Worm (Caenorhabditis elegans) whole organism, L2 larva: Measurements from ENCODE around the gene C33D9.3.

Experiments
- lsy-2 ChIP-seq, 2 experiments: fragments of 150-350 bp in 1 of 2; sonication (generic microtip) in 1 of 2; optimal IDR thresholded peaks; 2 replicates each; lab custom pipeline; 2014 to 2017; ENCODE audit warnings: missing biosample characterization in 2 of 2, missing genetic modification characterization in 2 of 2
- mdl-1 ChIP-seq, 2 experiments: fragments of 150-350 bp in 1 of 2; sonication (generic microtip) in 1 of 2; optimal IDR thresholded peaks; 2 replicates each; lab custom pipeline; 2017; ENCODE audit warnings: missing biosample characterization in 2 of 2, missing genetic modification characterization in 2 of 2
- nhr-11 ChIP-seq: fragments of 150-350 bp; optimal IDR thresholded peaks from 2 replicates; lab custom pipeline; 2014; ENCODE audit warnings: missing biosample characterization, missing genetic modification characterization
- nhr-237 ChIP-seq: fragments of 150-350 bp; optimal IDR thresholded peaks from 2 replicates; lab custom pipeline; 2014; ENCODE audit warnings: missing biosample characterization, missing genetic modification characterization
- ztf-4 ChIP-seq: fragments of 150-350 bp; optimal IDR thresholded peaks from 2 replicates; lab custom pipeline; 2014; ENCODE audit warnings: missing biosample characterization, missing genetic modification characterization

DNA sequence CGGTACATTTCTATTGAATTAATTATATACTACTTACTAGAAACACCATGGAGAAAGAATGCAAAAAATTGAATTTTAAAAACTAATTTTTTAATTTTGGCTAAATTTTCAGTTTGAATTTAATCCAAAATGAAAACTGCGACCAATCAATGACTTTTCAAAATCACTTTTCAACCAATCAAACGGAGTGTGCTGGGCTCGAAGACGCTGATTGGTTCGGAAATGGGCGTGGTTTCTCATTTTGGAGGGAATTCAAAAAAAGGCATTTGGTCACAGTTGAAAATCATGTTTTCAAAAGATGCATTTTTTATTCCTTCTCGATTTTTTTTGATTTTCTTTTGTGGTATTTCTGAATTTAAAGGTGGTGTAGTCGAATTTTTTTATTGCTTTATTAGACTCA lies 43.7 kb downstream of the C33D9.3 start:
- TF ChIP-seq nhr-237 (tag; lab: Kevin White, UChicago) (no peak), nhr-11 (no peak), lsy-2 (tag; optimal IDR thresholded peaks at IDR 0.05; lab: Kevin White, UChicago) (no peak), ztf-4 (tag; lab: Kevin White, UChicago) (no peak), mdl-1 (tag; optimal IDR thresholded peaks at IDR 0.05; lab: Kevin White, UChicago) (no peak)
